Worm (Caenorhabditis elegans) whole organism, young adult: Measurements from ENCODE around the gene eat-3.

Experiments used
- F49E8.2 ChIP-seq: sonication (generic microtip); optimal IDR thresholded peaks from 3 replicates; lab custom pipeline; 2017; ENCODE audit warnings: missing genetic modification characterization, mild to moderate bottlenecking, missing compliant biosample characterization, antibody characterized with exemption, moderate library complexity; ENCODE audit not compliant: insufficient read depth
- nhr-120 ChIP-seq: fragments of 200-800 bp; sonication (Bioruptor generic); IDR thresholded peaks from 2 replicates; pipeline ENCODE4 v1.3.6; 2022; ENCODE audit warnings: missing genetic modification characterization, missing compliant biosample characterization
- snpc-4 ChIP-seq, 5 experiments: fragments of 150-350 bp in 1 of 5; sonication (generic microtip) in 4 of 5; optimal IDR thresholded peaks; 2 replicates each; lab custom pipeline; 2014 to 2018; ENCODE audit warnings: missing genetic modification characterization in 5 of 5, missing biosample characterization in 3 of 5, antibody characterized with exemption in 2 of 5, mild to moderate bottlenecking in 2 of 5, missing compliant biosample characterization in 2 of 5, missing genotype in 2 of 5, moderate library complexity in 2 of 5, missing genetic modification reagents in 1 of 5

- TF ChIP-seq F49E8.2 (tag; lab: Kevin White, UChicago) (no peak), snpc-4 (GFP tag; optimal IDR thresholded peaks at IDR 0.05; lab: Kevin White, UChicago) (no peak), snpc-4 (tag; optimal IDR thresholded peaks at IDR 0.05; lab: Kevin White, UChicago) (no peak), nhr-120 (GFP tag; lab: Robert Waterston, UW) (no peak)
These were observed 6.7 kb downstream of the eat-3 start, which contains the start of gene eif-3.F for ce11 chrII:9331343-9331742.
